Worm (Caenorhabditis elegans) whole organism, young adult: ENCODE data around the gene T02H6.11.

Experiments used
- C06A6.2 ChIP-seq: fragments of 200-800 bp; sonication (Bioruptor generic); conservative IDR thresholded peaks from 2 replicates; pipeline ENCODE4 v1.3.6; 2022; ENCODE audit warnings: missing genetic modification characterization, missing compliant biosample characterization
- fkh-3 ChIP-seq: sonication (generic microtip); optimal IDR thresholded peaks from 2 replicates; lab custom pipeline; 2016; ENCODE audit warnings: mild to moderate bottlenecking, missing genetic modification characterization, missing compliant biosample characterization

DNA sequence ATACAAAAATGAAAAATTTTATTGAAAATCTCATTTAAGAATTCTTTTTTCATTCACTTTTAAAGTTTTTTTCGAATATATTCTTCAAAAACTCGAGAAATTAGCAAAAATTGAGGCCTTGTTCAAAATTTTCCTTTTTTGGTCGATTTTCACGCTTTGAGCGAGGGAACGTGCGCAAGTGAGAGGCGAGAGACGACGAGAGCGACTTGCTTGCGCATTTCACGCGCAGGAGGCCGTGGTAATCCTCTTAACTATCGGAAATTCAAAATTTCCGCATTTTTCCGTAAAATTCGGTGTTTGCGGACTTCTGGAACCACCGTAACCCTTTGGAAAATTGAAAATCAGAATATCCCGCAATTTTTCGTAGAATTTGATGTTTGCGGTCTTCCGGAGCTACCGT is 29.0 kb upstream of the T02H6.11 start:
- TF ChIP-seq C06A6.2 (GFP tag; lab: Robert Waterston, UW) (no peak), fkh-3 (no peak)
